Worm (Caenorhabditis elegans): ENCODE measurements around the gene F02C9.1.

F02C9.1 gene

DNA sequence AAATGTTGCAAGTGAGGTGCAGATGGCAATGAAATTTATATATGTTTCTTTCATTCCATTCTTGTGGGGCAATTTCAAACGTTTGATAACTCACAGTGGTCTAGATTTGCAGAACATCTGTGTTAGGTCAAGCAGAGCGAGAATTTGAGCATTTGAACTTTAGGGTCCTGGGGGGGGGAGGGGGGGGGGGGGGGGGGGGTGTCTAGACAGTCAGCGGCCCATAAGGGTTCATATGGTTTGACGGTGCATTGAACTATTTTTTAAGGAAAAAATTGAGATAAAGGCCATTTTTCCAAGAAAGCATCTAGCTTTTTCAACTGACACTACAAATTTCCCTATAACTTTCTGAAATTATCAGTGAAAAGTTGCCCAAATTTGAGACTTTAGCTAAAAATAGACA is 47.4 kb downstream of the F02C9.1 start:
- no peak for TF ChIP-seq hlh-6 (tag; optimal IDR thresholded peaks at IDR 0.05)
- no peak for TF ChIP-seq pat-9 (tag; optimal IDR thresholded peaks at IDR 0.05)
- TF ChIP-seq ref-2 (tag; optimal IDR thresholded peaks at IDR 0.05), result no peak
- no peak for TF ChIP-seq lin-11 (tag; optimal IDR thresholded peaks at IDR 0.05)
- TF ChIP-seq nhr-232 (tag; optimal IDR thresholded peaks at IDR 0.05), result no peak
- TF ChIP-seq zip-5 (tag; optimal IDR thresholded peaks at IDR 0.05), result no peak
- no peak for TF ChIP-seq gmeb-2 (tag; optimal IDR thresholded peaks at IDR 0.05)

ce11 chrV:3188043-3188442 is 49.5 kb downstream of the F02C9.1 start, which contains the start of gene lag-2:
Gene lag-2, plus strand, starts transcription at chrV:3188343.
- TF ChIP-seq sox-2 (GFP tag; IDR thresholded peaks at IDR 0.05), result no peak
- TF ChIP-seq ceh-18 (tag; optimal IDR thresholded peaks at IDR 0.05), result no peak
- TF ChIP-seq pat-9 (tag; optimal IDR thresholded peaks at IDR 0.05), result no peak
- TF ChIP-seq K02D7.2 (tag; optimal IDR thresholded peaks at IDR 0.05), result no peak
- no peak for TF ChIP-seq lin-11 (tag; optimal IDR thresholded peaks at IDR 0.05)
